Worm (Caenorhabditis elegans): ENCODE results near the gene F15B9.10.

Gene F15B9.10

DNA sequence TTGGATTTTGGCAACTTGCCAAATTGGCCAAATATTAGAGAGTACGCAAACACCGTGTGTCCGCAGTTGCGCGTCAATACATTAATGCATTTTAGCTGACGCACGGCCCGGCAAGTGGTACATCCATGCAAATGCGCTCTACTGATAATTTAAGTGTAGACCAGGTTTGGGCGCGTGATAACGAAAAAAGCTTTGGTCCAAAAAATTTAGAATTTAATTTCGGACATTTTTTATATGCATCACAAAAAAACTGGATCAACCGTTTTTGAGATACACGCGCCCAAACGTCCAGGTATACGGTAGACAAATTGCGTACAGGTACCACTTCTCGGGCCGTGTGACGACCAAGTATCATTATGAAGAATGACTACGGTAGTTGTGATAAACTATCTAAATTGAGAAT is 40.8 kb downstream of the F15B9.10 start, which contains the start of gene R186.8:
Gene R186.8 (minus strand): TSS at position 58 of the 403 bp plus-strand sequence.
- TF ChIP-seq cog-1 (tag; optimal IDR thresholded peaks at IDR 0.05): peak; percentile 52

ce11 chrV:12967110-12967509 is 41.6 kb downstream of the F15B9.10 start, which contains the start of gene R186.3:
Gene R186.3 (minus strand): TSS chrV:12967210.
- TF ChIP-seq ztf-29 (GFP tag; IDR thresholded peaks at IDR 0.05): no peak
- no peak for TF ChIP-seq cog-1 (tag; optimal IDR thresholded peaks at IDR 0.05)
- no peak for TF ChIP-seq flt-1 (GFP tag; IDR thresholded peaks at IDR 0.05)

ce11 chrV:12964076-12964475 is 44.6 kb downstream of the F15B9.10 start, which contains the start of gene srd-35:
Gene srd-35 (plus strand): TSS chrV:12964376.
- TF ChIP-seq tab-1 (GFP tag; IDR thresholded peaks at IDR 0.05) (no peak), ztf-23 (GFP tag; IDR thresholded peaks at IDR 0.05) (no peak), ztf-29 (GFP tag; IDR thresholded peaks at IDR 0.05) (no peak), med-1 (GFP tag; optimal IDR thresholded peaks at IDR 0.05; ENCODE audit: insufficient read depth) (no peak), ref-1 (GFP tag; conservative IDR thresholded peaks at IDR 0.05) (no peak), flt-1 (GFP tag; IDR thresholded peaks at IDR 0.05) (no peak), cog-1 (tag; optimal IDR thresholded peaks at IDR 0.05) (no peak), klf-2 (GFP tag; conservative IDR thresholded peaks at IDR 0.05) (no peak), T22C8.4 (GFP tag; IDR thresholded peaks at IDR 0.05) (no peak)

- TF ChIP-seq ztf-29 (GFP tag; IDR thresholded peaks at IDR 0.05) (no peak), ref-1 (GFP tag; conservative IDR thresholded peaks at IDR 0.05) (no peak), klf-2 (GFP tag; conservative IDR thresholded peaks at IDR 0.05) (no peak), tab-1 (GFP tag; IDR thresholded peaks at IDR 0.05) (no peak), med-1 (GFP tag; optimal IDR thresholded peaks at IDR 0.05; ENCODE audit: insufficient read depth) (no peak), T22C8.4 (GFP tag; IDR thresholded peaks at IDR 0.05) (no peak), ztf-23 (GFP tag; IDR thresholded peaks at IDR 0.05) (no peak), cog-1 (tag; optimal IDR thresholded peaks at IDR 0.05) (no peak), flt-1 (GFP tag; IDR thresholded peaks at IDR 0.05) (no peak)
Measured at ce11 chrV:12963192-12963591, 45.5 kb downstream of the F15B9.10 start, which contains the start of gene hrg-9. Gene hrg-9 (minus strand): TSS chrV:12963343.

DNA sequence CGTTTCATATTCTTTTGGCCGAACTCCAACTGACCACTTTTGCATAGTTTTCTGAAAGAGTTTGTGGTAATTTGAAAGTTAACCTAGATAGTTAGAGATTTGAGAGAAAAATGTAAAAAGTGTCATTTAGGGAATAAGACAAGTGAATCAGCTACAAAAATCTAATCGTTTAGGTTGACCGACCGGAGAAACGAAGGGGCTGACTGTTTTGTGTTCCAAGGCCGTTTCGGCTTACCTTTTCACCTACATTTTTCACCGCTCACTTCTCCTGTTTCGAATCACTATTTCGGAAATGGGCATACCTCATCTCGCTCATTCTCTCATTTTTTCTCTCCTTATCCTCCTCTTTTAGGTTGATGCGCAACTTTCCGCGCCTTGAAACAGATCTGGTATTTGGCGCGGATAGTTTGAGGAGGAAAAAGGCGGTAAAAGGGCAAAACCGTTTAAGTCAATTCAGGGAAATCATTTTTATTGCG is 47.6 kb downstream of the F15B9.10 start, which contains the start of gene mpst-7:
Gene mpst-7 (minus strand): TSS at position 51 of the 476 bp plus-strand sequence.
- TF ChIP-seq flt-1 (GFP tag; IDR thresholded peaks at IDR 0.05): no peak
